Fruit fly (Drosophila melanogaster): ENCODE data around the gene Peritrophin-15b.

Gene Peritrophin-15b

dm6 chr2L:8414887-8415883 is 20.4 kb upstream of the Peritrophin-15b start, which contains the start of the genes CG13398 and Akap200 (continued):
- TF ChIP-seq trh (GFP tag; optimal IDR thresholded peaks at IDR 0.05), result no peak
- no peak for TF ChIP-seq twi (tag; optimal IDR thresholded peaks at IDR 0.05)
- TF ChIP-seq Dip3 (GFP tag; optimal IDR thresholded peaks at IDR 0.05), result no peak
- TF ChIP-seq da (GFP tag; optimal IDR thresholded peaks at IDR 0.05), result no peak
- TF ChIP-seq HLHmδ (GFP tag; optimal IDR thresholded peaks at IDR 0.05), result peak; percentile 67
- TF ChIP-seq CG3847 (GFP tag; IDR thresholded peaks at IDR 0.05), result peak; percentile 66
- no peak for TF ChIP-seq CG43689 (GFP tag; IDR thresholded peaks at IDR 0.05)
- TF ChIP-seq ind (GFP tag; optimal IDR thresholded peaks at IDR 0.05), result no peak
- TF ChIP-seq CG11723 (GFP tag; optimal IDR thresholded peaks at IDR 0.05), result no peak
- TF ChIP-seq zfh1 (GFP tag; IDR thresholded peaks at IDR 0.05), result no peak
- TF ChIP-seq CG15479 (GFP tag; optimal IDR thresholded peaks at IDR 0.05), result peak; percentile 20
- peak; percentile 46 for TF ChIP-seq CG13424 (tag; optimal IDR thresholded peaks at IDR 0.05)
- peak; percentile 70 for TF ChIP-seq CoRest (tag; optimal IDR thresholded peaks at IDR 0.05)
- TF ChIP-seq usp (GFP tag; optimal IDR thresholded peaks at IDR 0.05), result no peak
- peak; percentile 52 for TF ChIP-seq tio (GFP tag; optimal IDR thresholded peaks at IDR 0.05)
- no peak for TF ChIP-seq Eip74EF (GFP tag; optimal IDR thresholded peaks at IDR 0.05)
- TF ChIP-seq Bdp1 (GFP tag; optimal IDR thresholded peaks at IDR 0.05), result no peak
- no peak for TF ChIP-seq tgo (GFP tag; IDR thresholded peaks at IDR 0.05)
- peak; percentile 14 for TF ChIP-seq CG12104 (GFP tag; optimal IDR thresholded peaks at IDR 0.05)
- TF ChIP-seq CG15514 (GFP tag; optimal IDR thresholded peaks at IDR 0.05), result peak; percentile 19
- TF ChIP-seq schlank (tag; optimal IDR thresholded peaks at IDR 0.05), result no peak
- TF ChIP-seq CG10959 (GFP tag; IDR thresholded peaks at IDR 0.05), result no peak
- TF ChIP-seq CG7928 (GFP tag; optimal IDR thresholded peaks at IDR 0.05), result peak; percentile 55
- no peak for TF ChIP-seq dmrt11E (tag; optimal IDR thresholded peaks at IDR 0.05)
- no peak for TF ChIP-seq ara (GFP tag; IDR thresholded peaks at IDR 0.05)
- TF ChIP-seq CG14965 (GFP tag; optimal IDR thresholded peaks at IDR 0.05; ENCODE audit: borderline replicate concordance), result no peak
- no peak for TF ChIP-seq CG11695 (GFP tag; IDR thresholded peaks at IDR 0.05)
- TF ChIP-seq CG10431 (GFP tag; optimal IDR thresholded peaks at IDR 0.05), result no peak
- TF ChIP-seq CG2678 (tag; optimal IDR thresholded peaks at IDR 0.05), result no peak
- TF ChIP-seq CG15011 (GFP tag; optimal IDR thresholded peaks at IDR 0.05), result no peak
- TF ChIP-seq gfzf (GFP tag; optimal IDR thresholded peaks at IDR 0.05), result peak; percentile 80
- TF ChIP-seq CG1024 (GFP tag; IDR thresholded peaks at IDR 0.05), result no peak
- no peak for TF ChIP-seq en (GFP tag; optimal IDR thresholded peaks at IDR 0.05)
- TF ChIP-seq CG1233 (GFP tag; optimal IDR thresholded peaks at IDR 0.05), result no peak
- no peak for TF ChIP-seq Ada2b (GFP tag; IDR thresholded peaks at IDR 0.05)
- no peak for TF ChIP-seq ash1 (GFP tag; optimal IDR thresholded peaks at IDR 0.05)
- TF ChIP-seq pb (GFP tag; optimal IDR thresholded peaks at IDR 0.05), result no peak
- TF ChIP-seq CG14667 (GFP tag; IDR thresholded peaks at IDR 0.05), result 0 out of 2 replicates have a peak, but pooled peaks have one; percentile 11
- no peak for TF ChIP-seq al (GFP tag; IDR thresholded peaks at IDR 0.05)
- no peak for TF ChIP-seq NfI (GFP tag; optimal IDR thresholded peaks at IDR 0.05)
- TF ChIP-seq Fer1 (GFP tag; optimal IDR thresholded peaks at IDR 0.05), result no peak
- no peak for TF ChIP-seq nau (GFP tag; optimal IDR thresholded peaks at IDR 0.05)
- peak; percentile 65 for TF ChIP-seq CG12391 (tag; optimal IDR thresholded peaks at IDR 0.05)
- TF ChIP-seq pan (optimal IDR thresholded peaks at IDR 0.05), result no peak
- peak in 1 of 2 experiments; percentile 16 for TF ChIP-seq pan (GFP tag; optimal IDR thresholded peaks at IDR 0.05 in 1 of 2, IDR thresholded peaks at IDR 0.05 in 1 of 2)
- TF ChIP-seq bcd (GFP tag; optimal IDR thresholded peaks at IDR 0.05), result no peak
- TF ChIP-seq lbe (GFP tag; optimal IDR thresholded peaks at IDR 0.05), result no peak
- TF ChIP-seq jing (GFP tag; optimal IDR thresholded peaks at IDR 0.05), result no peak
- no peak for TF ChIP-seq Xrp1 (GFP tag; IDR thresholded peaks at IDR 0.05)
